Fruit fly (Drosophila melanogaster) whole organism, wandering third instar larva: Measurements from ENCODE around the gene CG2260.

ENCODE experiments used
- Dif ChIP-seq: fragments of 200-275, 200-300 bp; sonication (Bioruptor generic); optimal IDR thresholded peaks from 2 replicates; lab custom pipeline; 2018; ENCODE audit warnings: missing biosample characterization, missing genetic modification characterization; ENCODE audit not compliant: partially characterized antibody
- Hr83 ChIP-seq: fragments of 200-300 bp; sonication (Bioruptor generic); optimal IDR thresholded peaks from 2 replicates; lab custom pipeline; 2016; ENCODE audit warnings: missing biosample characterization, mild to moderate bottlenecking, missing genetic modification characterization, moderate library complexity; ENCODE audit not compliant: poor library complexity, severe bottlenecking
- Mio ChIP-seq: sonication (Bioruptor generic); optimal IDR thresholded peaks from 2 replicates; lab custom pipeline; 2016; ENCODE audit warnings: missing biosample characterization, missing genetic modification characterization
- Myc ChIP-seq: fragments of >200 bp; optimal IDR thresholded peaks from 2 replicates; lab custom pipeline; 2017
- OdsH ChIP-seq: fragments of 200-800 bp; sonication (Bioruptor generic); optimal IDR thresholded peaks from 2 replicates; lab custom pipeline; 2016; ENCODE audit warnings: missing biosample characterization, mild to moderate bottlenecking, missing genetic modification characterization
- br ChIP-seq: fragments of 200-800 bp; sonication (Bioruptor generic); optimal IDR thresholded peaks from 2 replicates; lab custom pipeline; 2016; ENCODE audit warnings: missing biosample characterization, missing genetic modification characterization
- brk ChIP-seq: fragments of 200-800 bp; sonication (Bioruptor generic); optimal IDR thresholded peaks from 2 replicates; lab custom pipeline; 2016; ENCODE audit warnings: missing biosample characterization, mild to moderate bottlenecking, missing genetic modification characterization
- dmrt93B ChIP-seq: fragments of 200-800 bp; sonication (Bioruptor generic); optimal IDR thresholded peaks from 2 replicates; lab custom pipeline; 2018; ENCODE audit warnings: missing biosample characterization, mild to moderate bottlenecking, missing genetic modification characterization
- dsf ChIP-seq: sonication (Bioruptor generic); optimal IDR thresholded peaks from 2 replicates; lab custom pipeline; 2016; ENCODE audit warnings: missing biosample characterization, missing genetic modification characterization, borderline replicate concordance
- ey ChIP-seq: fragments of 200-800 bp; sonication (Bioruptor generic); optimal IDR thresholded peaks from 2 replicates; lab custom pipeline; 2016; ENCODE audit warnings: missing biosample characterization, missing genetic modification characterization
- fru ChIP-seq: fragments of 200-800 bp; sonication (Bioruptor generic); optimal IDR thresholded peaks from 3 replicates; lab custom pipeline; 2016; ENCODE audit warnings: missing biosample characterization, mild to moderate bottlenecking, missing genetic modification characterization
- lola ChIP-seq: fragments of >200 bp; optimal IDR thresholded peaks from 2 replicates; lab custom pipeline; 2017; ENCODE audit warnings: missing biosample characterization, missing genetic modification characterization
- psq ChIP-seq: fragments of 200-800 bp; sonication (Bioruptor generic); optimal IDR thresholded peaks from 3 replicates; lab custom pipeline; 2017; ENCODE audit warnings: missing biosample characterization, mild to moderate bottlenecking, missing genetic modification characterization, moderate library complexity
- tai ChIP-seq: sonication (Bioruptor generic); optimal IDR thresholded peaks from 2 replicates; lab custom pipeline; 2016; ENCODE audit warnings: missing biosample characterization, missing genetic modification characterization

- TF ChIP-seq fru (GFP tag; lab: Kevin White, UChicago) (no peak), dmrt93B (GFP tag; lab: Kevin White, UChicago) (no peak), ey (peak; percentile 6), psq (GFP tag; lab: Kevin White, UChicago) (peak; percentile 31), Myc (lab: Kevin White, UChicago) (peak; percentile 92), OdsH (GFP tag; lab: Kevin White, UChicago) (no peak), br (no peak), brk (GFP tag; lab: Kevin White, UChicago) (no peak), Dif (GFP tag; lab: Kevin White, UChicago) (no peak), lola (GFP tag; lab: Kevin White, UChicago) (no peak), Hr83 (GFP tag; lab: Kevin White, UChicago) (no peak), dsf (GFP tag; lab: Kevin White, UChicago) (no peak), Mio (no peak), tai (GFP tag; lab: Kevin White, UChicago) (no peak)
Observed at dm6 chrX:8145501-8146157, 24.7 kb upstream of the CG2260 start, which contains the start of the genes alpha-PheRS and CG2129.
